Worm (Caenorhabditis elegans) whole organism, midembryonic: Measurements from ENCODE around the gene unc-49.

Experiments
- T22C8.4 ChIP-seq: fragments of 200-800 bp; sonication (Bioruptor generic); IDR thresholded peaks from 2 replicates; pipeline ENCODE4 v1.3.6; 2022; ENCODE audit warnings: missing genetic modification characterization, missing compliant biosample characterization
- cog-1 ChIP-seq: sonication (generic microtip); optimal IDR thresholded peaks from 2 replicates; lab custom pipeline; 2016; ENCODE audit warnings: missing genetic modification characterization, missing compliant biosample characterization
- flt-1 ChIP-seq: fragments of 200-800 bp; sonication (Bioruptor generic); IDR thresholded peaks from 2 replicates; pipeline ENCODE4 v1.3.6; 2022; ENCODE audit warnings: missing genetic modification characterization, missing compliant biosample characterization
- med-1 ChIP-seq: sonication (generic microtip); optimal IDR thresholded peaks from 2 replicates; lab custom pipeline; 2017; ENCODE audit warnings: missing genetic modification characterization, mild to moderate bottlenecking, missing compliant biosample characterization, antibody characterized with exemption, missing genetic modification reagents; ENCODE audit not compliant: insufficient read depth
- ref-1 ChIP-seq: fragments of 200-800 bp; sonication (Bioruptor generic); conservative IDR thresholded peaks from 2 replicates; pipeline ENCODE4 v1.3.6; 2022; ENCODE audit warnings: missing genetic modification reagents, missing genetic modification characterization, missing compliant biosample characterization
- tab-1 ChIP-seq: fragments of 200-800 bp; sonication (Bioruptor generic); IDR thresholded peaks from 2 replicates; pipeline ENCODE4 v1.3.6; 2022; ENCODE audit warnings: missing genetic modification characterization, missing compliant biosample characterization
- ztf-23 ChIP-seq: fragments of 200-800 bp; sonication (Bioruptor generic); IDR thresholded peaks from 2 replicates; pipeline ENCODE4 v1.3.6; 2022; ENCODE audit warnings: missing genetic modification reagents, missing genetic modification characterization, missing compliant biosample characterization
- ztf-29 ChIP-seq: fragments of 200-800 bp; sonication (Bioruptor generic); IDR thresholded peaks from 2 replicates; pipeline ENCODE4 v1.3.6; 2022; ENCODE audit warnings: missing genetic modification reagents, missing genetic modification characterization, missing compliant biosample characterization

DNA sequence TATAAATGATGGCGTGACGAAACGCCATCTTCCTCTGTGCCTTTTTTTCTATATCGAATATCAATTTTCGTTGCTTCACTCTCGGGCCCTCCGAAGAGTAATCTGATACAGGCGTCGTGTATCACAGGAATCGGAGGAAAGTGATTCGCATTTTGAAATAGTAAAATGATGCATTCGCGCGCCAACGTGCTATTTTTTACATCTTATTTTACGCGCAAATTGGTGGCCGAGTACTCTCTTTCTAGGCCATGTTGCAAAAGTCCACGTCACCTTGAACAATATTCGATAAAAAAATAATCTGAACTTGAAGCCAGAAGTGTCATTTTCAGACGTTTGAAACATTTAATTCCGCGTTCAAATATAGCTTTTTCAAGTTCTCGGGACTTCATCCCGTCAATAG is 947 bp upstream of the unc-49 start:
- TF ChIP-seq ztf-23 (no peak), med-1 (GFP tag; lab: Kevin White, UChicago) (no peak), ztf-29 (GFP tag; lab: Robert Waterston, UW) (no peak), flt-1 (GFP tag; lab: Robert Waterston, UW) (no peak), T22C8.4 (no peak), ref-1 (GFP tag; lab: Robert Waterston, UW) (no peak), tab-1 (GFP tag; lab: Robert Waterston, UW) (no peak), cog-1 (tag; lab: Kevin White, UChicago) (no peak)
